Fruit fly (Drosophila melanogaster) whole organism, prepupa: Measurements from ENCODE around the gene Nrt.

Experiments
- Blimp-1 ChIP-seq: fragments of 200-800 bp; sonication (Bioruptor generic); optimal IDR thresholded peaks from 3 replicates; lab custom pipeline; 2017; ENCODE audit warnings: missing biosample characterization, missing genetic modification characterization, mild to moderate bottlenecking, moderate library complexity, missing genetic modification reagents
- CG10631 ChIP-seq: fragments of 200-800 bp; sonication (Bioruptor generic); optimal IDR thresholded peaks from 2 replicates; lab custom pipeline; 2016; ENCODE audit warnings: missing biosample characterization, missing genetic modification characterization
- CG10669 ChIP-seq: fragments of 200-800 bp; sonication (Bioruptor generic); optimal IDR thresholded peaks from 3 replicates; lab custom pipeline; 2018; ENCODE audit warnings: missing biosample characterization, mild to moderate bottlenecking, missing genetic modification characterization, moderate library complexity
- CG11294 ChIP-seq: fragments of 200-800 bp; sonication (Bioruptor generic); IDR thresholded peaks from 2 replicates; pipeline ENCODE4 v1.3.6; 2022; ENCODE audit warnings: missing biosample characterization, missing genetic modification characterization
- CG11902 ChIP-seq: fragments of 200-800 bp; sonication (Bioruptor generic); optimal IDR thresholded peaks from 3 replicates; lab custom pipeline; 2016; ENCODE audit warnings: missing biosample characterization, missing genetic modification characterization
- CG15336 ChIP-seq: fragments of 200-800 bp; sonication (Bioruptor generic); IDR thresholded peaks from 2 replicates; pipeline ENCODE4 v1.3.6; 2022; ENCODE audit warnings: missing biosample characterization, missing genetic modification characterization
- CG1621 ChIP-seq: fragments of 200-800 bp; sonication (Bioruptor generic); optimal IDR thresholded peaks from 3 replicates; lab custom pipeline; 2018; ENCODE audit warnings: missing biosample characterization, mild to moderate bottlenecking, missing genetic modification characterization
- CG16779 ChIP-seq: fragments of 200-800 bp; sonication (Bioruptor generic); optimal IDR thresholded peaks from 3 replicates; lab custom pipeline; 2017; ENCODE audit warnings: missing biosample characterization, mild to moderate bottlenecking, missing genetic modification characterization
- CG3032 ChIP-seq: fragments of 200-800 bp; optimal IDR thresholded peaks from 2 replicates; lab custom pipeline; 2019; ENCODE audit warnings: missing biosample characterization, mild to moderate bottlenecking, missing genetic modification characterization, moderate library complexity
- CG32006 ChIP-seq: fragments of 200-800 bp; sonication (Bioruptor generic); optimal IDR thresholded peaks from 3 replicates; lab custom pipeline; 2017; ENCODE audit warnings: missing biosample characterization, mild to moderate bottlenecking, missing genetic modification characterization
- CG6163 ChIP-seq: fragments of 200-800 bp; sonication (Bioruptor generic); IDR thresholded peaks from 3 replicates; pipeline ENCODE4 v1.3.6; 2022; ENCODE audit warnings: missing biosample characterization, missing genetic modification characterization
- CG6276 ChIP-seq: fragments of 200-800 bp; sonication (Bioruptor generic); optimal IDR thresholded peaks from 2 replicates; lab custom pipeline; 2017; ENCODE audit warnings: missing biosample characterization, mild to moderate bottlenecking, missing genetic modification characterization
- CG6792 ChIP-seq: fragments of 200-800 bp; sonication (Bioruptor generic); optimal IDR thresholded peaks from 3 replicates; lab custom pipeline; 2016; ENCODE audit warnings: missing biosample characterization, missing genetic modification characterization
- CG6854 ChIP-seq: fragments of 200-800 bp; sonication (Bioruptor generic); optimal IDR thresholded peaks from 2 replicates; lab custom pipeline; 2017; ENCODE audit warnings: missing biosample characterization, mild to moderate bottlenecking, missing genetic modification characterization
- CG8119 ChIP-seq: fragments of 200-800 bp; sonication (Bioruptor generic); IDR thresholded peaks from 3 replicates; pipeline ENCODE4 v1.3.6; 2022; ENCODE audit warnings: missing biosample characterization, missing genetic modification characterization
- CG8632 ChIP-seq: fragments of 200-800 bp; sonication (Bioruptor generic); optimal IDR thresholded peaks from 3 replicates; lab custom pipeline; 2016; ENCODE audit warnings: missing biosample characterization, missing genetic modification characterization
- CG9139 ChIP-seq: fragments of 200-800 bp; sonication (Bioruptor generic); optimal IDR thresholded peaks from 3 replicates; lab custom pipeline; 2017; ENCODE audit warnings: missing biosample characterization, mild to moderate bottlenecking, missing genetic modification characterization
- Eip75B ChIP-seq: fragments of 200-800 bp; sonication (Bioruptor generic); optimal IDR thresholded peaks from 3 replicates; lab custom pipeline; 2016; ENCODE audit warnings: missing biosample characterization, missing genetic modification characterization
- Eip78C ChIP-seq: fragments of 200-800 bp; sonication (Bioruptor generic); peaks from one replicate; lab custom pipeline; 2016; ENCODE audit warnings: missing biosample characterization, missing genetic modification characterization
- Eip93F ChIP-seq: fragments of 200-800 bp; sonication (Bioruptor generic); optimal IDR thresholded peaks from 2 replicates; lab custom pipeline; 2016; ENCODE audit warnings: missing biosample characterization, mild to moderate bottlenecking, missing genetic modification characterization
- Ets96B ChIP-seq: fragments of 200-800 bp; optimal IDR thresholded peaks from 2 replicates; lab custom pipeline; 2019; ENCODE audit warnings: missing biosample characterization, mild to moderate bottlenecking, missing genetic modification characterization, moderate library complexity
- Gug ChIP-seq: fragments of 200-800 bp; sonication (Bioruptor generic); IDR thresholded peaks from 2 replicates; pipeline ENCODE4 v1.3.6; 2022; ENCODE audit warnings: missing biosample characterization, missing genetic modification characterization
- Hr38 ChIP-seq: sonication (Bioruptor generic); optimal IDR thresholded peaks from 2 replicates; lab custom pipeline; 2016; ENCODE audit warnings: missing biosample characterization, missing genetic modification characterization
- Hr39 ChIP-seq: fragments of 200-800 bp; sonication (Bioruptor generic); optimal IDR thresholded peaks from 2 replicates; lab custom pipeline; 2016; ENCODE audit warnings: missing biosample characterization, missing genetic modification characterization
- Hr4 ChIP-seq: fragments of 200-800 bp; sonication (Bioruptor generic); optimal IDR thresholded peaks from 3 replicates; lab custom pipeline; 2016; ENCODE audit warnings: missing biosample characterization, missing genetic modification characterization
- Lpt ChIP-seq: fragments of 200-800 bp; sonication (Bioruptor generic); optimal IDR thresholded peaks from 3 replicates; lab custom pipeline; 2016; ENCODE audit warnings: missing biosample characterization, missing genetic modification characterization
- Met ChIP-seq: fragments of 200-800 bp; sonication (Bioruptor generic); optimal IDR thresholded peaks from 3 replicates; lab custom pipeline; 2016; ENCODE audit warnings: missing biosample characterization, missing genetic modification characterization
- OdsH ChIP-seq: fragments of 200-800 bp; sonication (Bioruptor generic); optimal IDR thresholded peaks from 3 replicates; lab custom pipeline; 2016; ENCODE audit warnings: missing biosample characterization, missing genetic modification characterization
- Sox102F ChIP-seq: fragments of 200-800 bp; sonication (Bioruptor generic); optimal IDR thresholded peaks from 2 replicates; lab custom pipeline; 2016; ENCODE audit warnings: missing biosample characterization, mild to moderate bottlenecking, missing genetic modification characterization
- Sox14 ChIP-seq: fragments of 200-800 bp; sonication (Bioruptor generic); optimal IDR thresholded peaks from 3 replicates; lab custom pipeline; 2016; ENCODE audit warnings: missing biosample characterization, missing genetic modification characterization
- Sox15 ChIP-seq: fragments of 200-800 bp; sonication (Bioruptor generic); optimal IDR thresholded peaks from 3 replicates; lab custom pipeline; 2016; ENCODE audit warnings: missing biosample characterization, missing genetic modification characterization
- achi ChIP-seq: fragments of 200-800 bp; sonication (Bioruptor generic); optimal IDR thresholded peaks from 3 replicates; lab custom pipeline; 2016; ENCODE audit warnings: missing biosample characterization, missing genetic modification characterization
- acj6 ChIP-seq: fragments of 200-800 bp; sonication (Bioruptor generic); optimal IDR thresholded peaks from 3 replicates; lab custom pipeline; 2016; ENCODE audit warnings: missing biosample characterization, missing genetic modification characterization
- cyc ChIP-seq: fragments of 200-800 bp; sonication (Bioruptor generic); optimal IDR thresholded peaks from 3 replicates; lab custom pipeline; 2016; ENCODE audit warnings: missing biosample characterization, missing genetic modification characterization
- dac ChIP-seq: fragments of 200-800 bp; sonication (Bioruptor generic); optimal IDR thresholded peaks from 2 replicates; lab custom pipeline; 2017; ENCODE audit warnings: missing biosample characterization, mild to moderate bottlenecking, missing genetic modification characterization
- dsx ChIP-seq: fragments of 200-800 bp; optimal IDR thresholded peaks from 3 replicates; lab custom pipeline; 2019; ENCODE audit warnings: missing biosample characterization, mild to moderate bottlenecking, missing genetic modification characterization, moderate library complexity; ENCODE audit not compliant: poor library complexity, severe bottlenecking
- eg ChIP-seq: fragments of 200-800 bp; sonication (Bioruptor generic); IDR thresholded peaks from 3 replicates; pipeline ENCODE4 v1.3.6; 2022; ENCODE audit warnings: missing biosample characterization, missing genetic modification characterization
- esn ChIP-seq: fragments of 200-800 bp; sonication (Bioruptor generic); optimal IDR thresholded peaks from 2 replicates; lab custom pipeline; 2016; ENCODE audit warnings: missing biosample characterization, mild to moderate bottlenecking, missing genetic modification characterization, moderate library complexity
- fkh ChIP-seq: fragments of 200-800 bp; sonication (Bioruptor generic); optimal IDR thresholded peaks from 3 replicates; lab custom pipeline; 2017; ENCODE audit warnings: missing biosample characterization, mild to moderate bottlenecking, missing genetic modification characterization, moderate library complexity
- lz ChIP-seq: fragments of 200-800 bp; sonication (Bioruptor generic); optimal IDR thresholded peaks from 3 replicates; lab custom pipeline; 2016; ENCODE audit warnings: missing biosample characterization, missing genetic modification characterization
- pdm3 ChIP-seq: fragments of 200-800 bp; sonication (Bioruptor generic); optimal IDR thresholded peaks from 3 replicates; lab custom pipeline; 2016; ENCODE audit warnings: missing biosample characterization, missing genetic modification characterization
- salr ChIP-seq, 2 experiments: fragments of 200-800 bp; sonication (Bioruptor generic); optimal IDR thresholded peaks; 3 replicates each; lab custom pipeline; 2016 to 2018; ENCODE audit warnings: missing biosample characterization in 2 of 2, missing genetic modification characterization in 2 of 2, mild to moderate bottlenecking in 1 of 2
- spab ChIP-seq: fragments of 200-800 bp; sonication (Bioruptor generic); optimal IDR thresholded peaks from 2 replicates; lab custom pipeline; 2017; ENCODE audit warnings: missing biosample characterization, mild to moderate bottlenecking, missing genetic modification characterization, missing genetic modification reagents
- svp ChIP-seq: fragments of 200-800 bp; sonication (Bioruptor generic); peaks from one replicate; lab custom pipeline; 2016; ENCODE audit warnings: missing biosample characterization, missing genetic modification characterization

Nrt gene

dm6 chr3L:16759483-16759882, 6.4 kb upstream of the Nrt start (continued):
- TF ChIP-seq Eip93F (no peak), Lpt (no peak), esn (GFP tag; lab: Kevin White, UChicago) (no peak), CG11294 (GFP tag; lab: Robert Waterston, UW) (no peak), CG32006 (GFP tag; lab: Kevin White, UChicago) (peak; percentile 67), CG8119 (GFP tag; lab: Robert Waterston, UW) (peak; percentile 66), CG11902 (no peak), achi (peak; percentile 47), CG8632 (GFP tag; lab: Kevin White, UChicago) (no peak), CG6854 (GFP tag; lab: Kevin White, UChicago) (no peak), Hr38 (GFP tag; lab: Kevin White, UChicago) (no peak), Gug (no peak), CG3032 (tag; lab: Kevin White, UChicago) (peak; percentile 56), Blimp-1 (GFP tag; lab: Kevin White, UChicago) (no peak), CG6792 (GFP tag; lab: Kevin White, UChicago) (no peak), CG9139 (no peak), Eip75B (GFP tag; lab: Kevin White, UChicago) (peak; percentile 13), fkh (GFP tag; lab: Kevin White, UChicago) (no peak), cyc (GFP tag; lab: Kevin White, UChicago) (no peak), pdm3 (GFP tag; lab: Kevin White, UChicago) (peak; percentile 10), CG1621 (tag; lab: Kevin White, UChicago) (no peak), lz (GFP tag; lab: Kevin White, UChicago) (no peak), Hr4 (GFP tag; lab: Kevin White, UChicago) (peak; percentile 49), acj6 (GFP tag; lab: Kevin White, UChicago) (peak; percentile 15)

dm6 chr3L:16760274-16760673, 5.6 kb upstream of the Nrt start:
- TF ChIP-seq dsx (no peak), OdsH (peak; percentile 11), CG15336 (GFP tag; lab: Robert Waterston, UW) (0 out of 2 replicates have a peak, but pooled peaks have one; percentile 22), CG10631 (GFP tag; lab: Kevin White, UChicago) (peak; percentile 8), svp (GFP tag; lab: Kevin White, UChicago) (peak; percentile 37), Gug (no peak), lz (GFP tag; lab: Kevin White, UChicago) (no peak), Hr4 (GFP tag; lab: Kevin White, UChicago) (peak; percentile 3), acj6 (GFP tag; lab: Kevin White, UChicago) (peak; percentile 27), Eip78C (GFP tag; lab: Kevin White, UChicago) (no peak), CG8119 (GFP tag; lab: Robert Waterston, UW) (0 out of 3 replicates have a peak, but pooled peaks have one; percentile 19), CG32006 (GFP tag; lab: Kevin White, UChicago) (peak; percentile 29), CG6163 (0 out of 3 replicates have a peak, but pooled peaks have one; percentile 22), Hr39 (GFP tag; lab: Kevin White, UChicago) (peak; percentile 12)
- TF ChIP-seq, all 60 proteins: peak for 10

- TF ChIP-seq lz (GFP tag; lab: Kevin White, UChicago) (no peak), acj6 (GFP tag; lab: Kevin White, UChicago) (peak; percentile 71), Ets96B (tag; lab: Kevin White, UChicago) (peak; percentile 79), Sox14 (GFP tag; lab: Kevin White, UChicago) (peak; percentile 57), CG11902 (no peak), spab (GFP tag; lab: Kevin White, UChicago) (peak; percentile 56), CG1621 (tag; lab: Kevin White, UChicago) (peak; percentile 58), achi (peak; percentile 79), CG15336 (GFP tag; lab: Robert Waterston, UW) (peak; percentile 76), esn (GFP tag; lab: Kevin White, UChicago) (peak; percentile 43), Sox102F (peak; percentile 33), CG10631 (GFP tag; lab: Kevin White, UChicago) (peak; percentile 71), cyc (GFP tag; lab: Kevin White, UChicago) (no peak), dsx (peak; percentile 69), CG3032 (tag; lab: Kevin White, UChicago) (peak; percentile 62), Gug (no peak), Met (peak; percentile 47), salr (GFP tag; optimal IDR thresholded peaks at IDR 0.05; lab: Kevin White, UChicago) (peak; percentile 49 to 71), CG10669 (GFP tag; lab: Kevin White, UChicago) (peak; percentile 56), dac (GFP tag; lab: Kevin White, UChicago) (no peak), CG32006 (GFP tag; lab: Kevin White, UChicago) (peak; percentile 72), CG9139 (no peak), CG16779 (peak; percentile 14), CG6792 (GFP tag; lab: Kevin White, UChicago) (peak; percentile 52), eg (GFP tag; lab: Robert Waterston, UW) (no peak), CG6276 (GFP tag; lab: Kevin White, UChicago) (peak; percentile 29), Sox15 (GFP tag; lab: Kevin White, UChicago) (no peak)
Measured at dm6 chr3L:16762203-16762997, 3.5 kb upstream of the Nrt start.
